Worm (Caenorhabditis elegans) whole organism, midembryonic: Measurements from ENCODE around the gene Y22D7AL.7.

Experiments
- flt-1 ChIP-seq: fragments of 200-800 bp; sonication (Bioruptor generic); IDR thresholded peaks from 2 replicates; pipeline ENCODE4 v1.3.6; 2022; ENCODE audit warnings: missing genetic modification characterization, missing compliant biosample characterization
- klf-2 ChIP-seq: fragments of 200-800 bp; sonication (Bioruptor generic); conservative IDR thresholded peaks from 2 replicates; pipeline ENCODE4 v1.3.6; 2022; ENCODE audit warnings: missing genetic modification reagents, missing genetic modification characterization, missing compliant biosample characterization
- med-1 ChIP-seq: sonication (generic microtip); optimal IDR thresholded peaks from 2 replicates; lab custom pipeline; 2017; ENCODE audit warnings: missing genetic modification characterization, mild to moderate bottlenecking, missing compliant biosample characterization, antibody characterized with exemption, missing genetic modification reagents; ENCODE audit not compliant: insufficient read depth
- ref-1 ChIP-seq: fragments of 200-800 bp; sonication (Bioruptor generic); conservative IDR thresholded peaks from 2 replicates; pipeline ENCODE4 v1.3.6; 2022; ENCODE audit warnings: missing genetic modification reagents, missing genetic modification characterization, missing compliant biosample characterization
- ztf-23 ChIP-seq: fragments of 200-800 bp; sonication (Bioruptor generic); IDR thresholded peaks from 2 replicates; pipeline ENCODE4 v1.3.6; 2022; ENCODE audit warnings: missing genetic modification reagents, missing genetic modification characterization, missing compliant biosample characterization
- ztf-29 ChIP-seq: fragments of 200-800 bp; sonication (Bioruptor generic); IDR thresholded peaks from 2 replicates; pipeline ENCODE4 v1.3.6; 2022; ENCODE audit warnings: missing genetic modification reagents, missing genetic modification characterization, missing compliant biosample characterization

ce11 chrIII:1580142-1580541, 3.6 kb downstream of the Y22D7AL.7 start:
- no peak for TF ChIP-seq med-1 (GFP tag; lab: Kevin White, UChicago)
- no peak for TF ChIP-seq ref-1 (GFP tag; lab: Robert Waterston, UW)
- TF ChIP-seq klf-2 (GFP tag; lab: Robert Waterston, UW), result no peak
- TF ChIP-seq flt-1, result no peak
- TF ChIP-seq ztf-23 (GFP tag; lab: Robert Waterston, UW), result no peak
- TF ChIP-seq ztf-29 (GFP tag; lab: Robert Waterston, UW), result no peak
